Worm (Caenorhabditis elegans): Measurements from ENCODE around the gene Y75B7AL.2.

- TF ChIP-seq lsy-2 (tag; optimal IDR thresholded peaks at IDR 0.05) (no peak), blmp-1 (tag; optimal IDR thresholded peaks at IDR 0.05) (no peak), unc-39 (tag; optimal IDR thresholded peaks at IDR 0.05) (no peak), nhr-2 (tag; optimal IDR thresholded peaks at IDR 0.05) (no peak), nhr-76 (tag; optimal IDR thresholded peaks at IDR 0.05) (no peak), ceh-83 (GFP tag; optimal IDR thresholded peaks at IDR 0.05) (no peak), lin-32 (GFP tag; optimal IDR thresholded peaks at IDR 0.05) (no peak), nhr-237 (tag; optimal IDR thresholded peaks at IDR 0.05) (no peak), mab-5 (tag; optimal IDR thresholded peaks at IDR 0.05) (no peak), elt-3 (tag; optimal IDR thresholded peaks at IDR 0.05) (no peak), mep-1 (tag; optimal IDR thresholded peaks at IDR 0.05) (no peak), lin-13 (tag; optimal IDR thresholded peaks at IDR 0.05) (no peak)
Measured at ce11 chrV:1370914-1371313, 13.0 kb upstream of the Y75B7AL.2 start, which contains the start of gene snt-3.

Measured in whole organism, mixed stage, embryonic.